Fruit fly (Drosophila melanogaster) whole organism, embryonic: ENCODE results near the gene Hmt4-20.

Experiments used
- Abd-B ChIP-seq: fragments of 200-800 bp; sonication (Bioruptor generic); optimal IDR thresholded peaks from 2 replicates; lab custom pipeline; 2018; ENCODE audit warnings: missing biosample characterization, mild to moderate bottlenecking, missing genetic modification characterization, moderate library complexity
- B-H1 ChIP-seq: fragments of 200-800 bp; sonication (Bioruptor generic); IDR thresholded peaks from 3 replicates; pipeline ENCODE4 v1.3.6; 2022; ENCODE audit warnings: missing biosample characterization, missing genetic modification characterization
- B-H2 ChIP-seq: fragments of 200-800 bp; sonication (Bioruptor generic); optimal IDR thresholded peaks from 2 replicates; lab custom pipeline; 2018; ENCODE audit warnings: missing biosample characterization, mild to moderate bottlenecking, missing genetic modification characterization
- Bteb2 ChIP-seq: fragments of 200-800 bp; sonication (Bioruptor generic); optimal IDR thresholded peaks from 2 replicates; lab custom pipeline; 2016; ENCODE audit warnings: missing biosample characterization, missing genetic modification characterization
- CG10321 ChIP-seq: fragments of 200-800 bp; sonication (Bioruptor generic); IDR thresholded peaks from 2 replicates; pipeline ENCODE4 v1.3.6; 2022; ENCODE audit warnings: missing biosample characterization, missing genetic modification characterization
- CG10979 ChIP-seq: fragments of 200-800 bp; sonication (Bioruptor generic); optimal IDR thresholded peaks from 2 replicates; lab custom pipeline; 2018; ENCODE audit warnings: missing biosample characterization, mild to moderate bottlenecking, missing genetic modification characterization, moderate library complexity
- CG11696 ChIP-seq: fragments of 200-800 bp; sonication (Bioruptor generic); IDR thresholded peaks from 2 replicates; pipeline ENCODE4 v1.3.6; 2022; ENCODE audit warnings: missing biosample characterization, missing genetic modification characterization
- CG14667 ChIP-seq: fragments of 200-800 bp; sonication (Bioruptor generic); IDR thresholded peaks from 2 replicates; pipeline ENCODE4 v1.3.6; 2022; ENCODE audit warnings: missing biosample characterization, missing genetic modification characterization
- CG14710 ChIP-seq: fragments of 200-800 bp; sonication (Bioruptor generic); optimal IDR thresholded peaks from 3 replicates; lab custom pipeline; 2019; ENCODE audit warnings: missing biosample characterization, mild to moderate bottlenecking, missing genetic modification characterization, moderate library complexity
- CG14860 ChIP-seq: fragments of 200-800 bp; sonication (Bioruptor generic); IDR thresholded peaks from 3 replicates; pipeline ENCODE4 v1.3.6; 2022; ENCODE audit warnings: missing biosample characterization, missing genetic modification characterization; ENCODE audit not compliant: partially characterized antibody
- CG17829 ChIP-seq: fragments of 200-800 bp; optimal IDR thresholded peaks from 2 replicates; lab custom pipeline; 2019; ENCODE audit warnings: missing biosample characterization, mild to moderate bottlenecking, missing genetic modification characterization, moderate library complexity
- CG2129 ChIP-seq: fragments of 200-800 bp; sonication (Bioruptor generic); IDR thresholded peaks from 2 replicates; pipeline ENCODE4 v1.3.6; 2022; ENCODE audit warnings: missing biosample characterization, missing genetic modification characterization; ENCODE audit not compliant: partially characterized antibody
- CG2202 ChIP-seq: fragments of 200-800 bp; sonication (Bioruptor generic); optimal IDR thresholded peaks from 2 replicates; lab custom pipeline; 2018; ENCODE audit warnings: missing biosample characterization, mild to moderate bottlenecking, missing genetic modification characterization
- CG3163 ChIP-seq: fragments of 200-800 bp; sonication (Bioruptor generic); optimal IDR thresholded peaks from 3 replicates; lab custom pipeline; 2016; ENCODE audit warnings: missing biosample characterization, missing genetic modification characterization
- CG32772 ChIP-seq: fragments of 200-800 bp; sonication (Bioruptor generic); IDR thresholded peaks from 2 replicates; pipeline ENCODE4 v1.3.6; 2022; ENCODE audit warnings: missing biosample characterization, missing genetic modification characterization
- CG33557 ChIP-seq: fragments of 200-800 bp; sonication (Bioruptor generic); optimal IDR thresholded peaks from 2 replicates; lab custom pipeline; 2019; ENCODE audit warnings: missing biosample characterization, mild to moderate bottlenecking, missing genetic modification characterization, moderate library complexity
- CG34376 ChIP-seq: fragments of 200-800 bp; sonication (Bioruptor generic); optimal IDR thresholded peaks from 2 replicates; lab custom pipeline; 2018; ENCODE audit warnings: missing biosample characterization, mild to moderate bottlenecking, missing genetic modification characterization
- CG4424 ChIP-seq: fragments of 200-800 bp; sonication (Bioruptor generic); optimal IDR thresholded peaks from 3 replicates; lab custom pipeline; 2016; ENCODE audit warnings: missing biosample characterization, missing genetic modification characterization
- CG7271 ChIP-seq: fragments of 200-800 bp; sonication (Bioruptor generic); optimal IDR thresholded peaks from 2 replicates; lab custom pipeline; 2018; ENCODE audit warnings: missing biosample characterization, mild to moderate bottlenecking, missing genetic modification characterization, moderate library complexity
- CG8765 ChIP-seq: fragments of 200-800 bp; sonication (Bioruptor generic); IDR thresholded peaks from 2 replicates; pipeline ENCODE4 v1.3.6; 2022; ENCODE audit warnings: missing biosample characterization, missing genetic modification characterization
- D19A ChIP-seq: fragments of 200-800 bp; optimal IDR thresholded peaks from 3 replicates; lab custom pipeline; 2019; ENCODE audit warnings: missing biosample characterization, mild to moderate bottlenecking, missing genetic modification characterization, moderate library complexity
- Dek ChIP-seq: fragments of 200-800 bp; sonication (Bioruptor generic); optimal IDR thresholded peaks from 3 replicates; lab custom pipeline; 2019; ENCODE audit warnings: missing biosample characterization, mild to moderate bottlenecking, missing genetic modification characterization, moderate library complexity
- Doc3 ChIP-seq: fragments of 200-800 bp; sonication (Bioruptor generic); IDR thresholded peaks from 3 replicates; pipeline ENCODE4 v1.3.6; 2022; ENCODE audit warnings: missing biosample characterization, missing genetic modification characterization; ENCODE audit not compliant: partially characterized antibody
- ERR ChIP-seq: fragments of 200-800 bp; sonication (Bioruptor generic); optimal IDR thresholded peaks from 2 replicates; lab custom pipeline; 2016; ENCODE audit warnings: missing biosample characterization, missing genetic modification characterization
- Fer3 ChIP-seq: fragments of 200-800 bp; sonication (Bioruptor generic); optimal IDR thresholded peaks from 2 replicates; lab custom pipeline; 2018; ENCODE audit warnings: missing biosample characterization, mild to moderate bottlenecking, missing genetic modification characterization, moderate library complexity
- Hand ChIP-seq: fragments of 200-800 bp; sonication (Bioruptor generic); optimal IDR thresholded peaks from 2 replicates; lab custom pipeline; 2017; ENCODE audit warnings: mild to moderate bottlenecking, missing biosample characterization, missing genetic modification reagents, missing genetic modification characterization
- Hey ChIP-seq: fragments of 200-800 bp; sonication (Bioruptor generic); optimal IDR thresholded peaks from 3 replicates; lab custom pipeline; 2018; ENCODE audit warnings: missing biosample characterization, mild to moderate bottlenecking, missing genetic modification characterization
- Hr3 ChIP-seq: fragments of 200-800 bp; sonication (Bioruptor generic); optimal IDR thresholded peaks from 3 replicates; lab custom pipeline; 2016; ENCODE audit warnings: missing biosample characterization, missing genetic modification characterization
- Meics ChIP-seq: fragments of 200-800 bp; sonication (Bioruptor generic); optimal IDR thresholded peaks from 2 replicates; lab custom pipeline; 2017; ENCODE audit warnings: missing biosample characterization, mild to moderate bottlenecking, missing genetic modification characterization
- Nf-YA ChIP-seq: fragments of 200-800 bp; sonication (Bioruptor generic); IDR thresholded peaks from 2 replicates; pipeline ENCODE4 v1.3.6; 2022; ENCODE audit warnings: missing biosample characterization, missing genetic modification characterization
- PHDP ChIP-seq: fragments of 200-800 bp; sonication (Bioruptor generic); optimal IDR thresholded peaks from 3 replicates; lab custom pipeline; 2018; ENCODE audit warnings: missing biosample characterization, mild to moderate bottlenecking, missing genetic modification characterization, moderate library complexity
- Six4 ChIP-seq: fragments of 200-800 bp; sonication (Bioruptor generic); optimal IDR thresholded peaks from 2 replicates; lab custom pipeline; 2016; ENCODE audit warnings: missing biosample characterization, missing genetic modification characterization
- Tbp ChIP-seq: fragments of >200 bp; optimal IDR thresholded peaks from 2 replicates; lab custom pipeline; 2018; ENCODE audit warnings: missing biosample characterization, missing genetic modification characterization
- Vsx1 ChIP-seq: fragments of 200-800 bp; sonication (Bioruptor generic); optimal IDR thresholded peaks from 2 replicates; lab custom pipeline; 2017; ENCODE audit warnings: missing biosample characterization, mild to moderate bottlenecking, missing genetic modification characterization, missing genetic modification reagents
- ac ChIP-seq: fragments of 200-800 bp; sonication (Bioruptor generic); optimal IDR thresholded peaks from 3 replicates; lab custom pipeline; 2017; ENCODE audit warnings: missing biosample characterization, mild to moderate bottlenecking, missing genetic modification characterization
- bsh ChIP-seq, 2 experiments: fragments of 200-800 bp; sonication (Bioruptor generic); optimal IDR thresholded peaks; 2 replicates each; lab custom pipeline; 2017 to 2018; ENCODE audit warnings: mild to moderate bottlenecking in 2 of 2, missing biosample characterization in 2 of 2, missing genetic modification characterization in 2 of 2, moderate library complexity in 1 of 2
- btn ChIP-seq: fragments of 200-800 bp; sonication (Bioruptor generic); optimal IDR thresholded peaks from 2 replicates; lab custom pipeline; 2016; ENCODE audit warnings: missing biosample characterization, missing genetic modification characterization
- ci ChIP-seq: fragments of 200-800 bp; sonication (Bioruptor generic); IDR thresholded peaks from 3 replicates; pipeline ENCODE4 v1.3.6; 2022; ENCODE audit warnings: missing biosample characterization, missing genetic modification characterization
- danr ChIP-seq: fragments of 200-800 bp; sonication (Bioruptor generic); IDR thresholded peaks from 2 replicates; pipeline ENCODE4 v1.3.6; 2022; ENCODE audit warnings: missing biosample characterization, missing genetic modification characterization
- esg ChIP-seq: fragments of 200-800 bp; sonication (Bioruptor generic); conservative IDR thresholded peaks from 2 replicates; pipeline ENCODE4 v1.3.6; 2022; ENCODE audit warnings: missing biosample characterization, missing genetic modification characterization
- ewg ChIP-seq: fragments of 200-800 bp; sonication (Bioruptor generic); optimal IDR thresholded peaks from 3 replicates; lab custom pipeline; 2017; ENCODE audit warnings: mild to moderate bottlenecking, missing biosample characterization, missing genetic modification reagents, missing genetic modification characterization
- fd3F ChIP-seq: fragments of 200-800 bp; sonication (Bioruptor generic); optimal IDR thresholded peaks from 2 replicates; lab custom pipeline; 2018; ENCODE audit warnings: missing biosample characterization, mild to moderate bottlenecking, missing genetic modification characterization, moderate library complexity
- hth ChIP-seq: fragments of >200 bp; optimal IDR thresholded peaks from 2 replicates; lab custom pipeline; 2017; ENCODE audit warnings: inconsistent platforms
- kay ChIP-seq: fragments of 200-800 bp; sonication (Bioruptor generic); optimal IDR thresholded peaks from 2 replicates; lab custom pipeline; 2016; ENCODE audit warnings: missing biosample characterization, missing genetic modification characterization
- nau ChIP-seq: fragments of 200-800 bp; sonication (Bioruptor generic); optimal IDR thresholded peaks from 3 replicates; lab custom pipeline; 2017; ENCODE audit warnings: missing biosample characterization, mild to moderate bottlenecking, missing genetic modification characterization, missing genetic modification reagents
- slp2 ChIP-seq: fragments of 200-800 bp; sonication (Bioruptor generic); optimal IDR thresholded peaks from 2 replicates; lab custom pipeline; 2016; ENCODE audit warnings: missing biosample characterization, missing genetic modification characterization
- sna ChIP-seq: fragments of 200-800 bp; sonication (Bioruptor generic); IDR thresholded peaks from 2 replicates; pipeline ENCODE4 v1.3.6; 2022; ENCODE audit warnings: missing biosample characterization, missing genetic modification characterization; ENCODE audit not compliant: partially characterized antibody
- sqz ChIP-seq: fragments of 200-800 bp; sonication (Bioruptor generic); optimal IDR thresholded peaks from 3 replicates; lab custom pipeline; 2018; ENCODE audit warnings: missing biosample characterization, mild to moderate bottlenecking, missing genetic modification characterization
- yki ChIP-seq: fragments of >200 bp; optimal IDR thresholded peaks from 3 replicates; lab custom pipeline; 2018
- z ChIP-seq: fragments of 200-800 bp; sonication (Bioruptor generic); IDR thresholded peaks from 3 replicates; pipeline ENCODE4 v1.3.6; 2022; ENCODE audit warnings: missing biosample characterization, missing genetic modification characterization
- zfh2 ChIP-seq: fragments of 200-800 bp; sonication (Bioruptor generic); optimal IDR thresholded peaks from 2 replicates; lab custom pipeline; 2016; ENCODE audit warnings: missing biosample characterization, missing genetic modification characterization

The Hmt4-20 gene

dm6 chrX:654949-655348, 884 bp downstream of the Hmt4-20 start (continued):
- TF ChIP-seq bsh (GFP tag; optimal IDR thresholded peaks at IDR 0.05; lab: Kevin White, UChicago) (peak; percentile 91 to 97), CG32772 (GFP tag; lab: Robert Waterston, UW) (peak; percentile 96), CG34376 (GFP tag; lab: Kevin White, UChicago) (peak; percentile 96), sqz (GFP tag; lab: Kevin White, UChicago) (peak; percentile 94), Tbp (no peak), Meics (GFP tag; lab: Kevin White, UChicago) (peak; percentile 96), Fer3 (tag; lab: Kevin White, UChicago) (peak; percentile 95), CG7271 (tag; lab: Kevin White, UChicago) (peak; percentile 66), slp2 (GFP tag; lab: Kevin White, UChicago) (peak; percentile 95), CG8765 (GFP tag; lab: Robert Waterston, UW) (peak; percentile 83), CG10979 (tag; lab: Kevin White, UChicago) (peak; percentile 92), Vsx1 (no peak), kay (GFP tag; lab: Kevin White, UChicago) (peak; percentile 75), sna (GFP tag; lab: Robert Waterston, UW) (no peak), btn (peak; percentile 88), CG17829 (tag; lab: Kevin White, UChicago) (peak; percentile 92), B-H2 (peak; percentile 94), CG14667 (peak; percentile 93), ac (GFP tag; lab: Kevin White, UChicago) (peak; percentile 77), Hr3 (GFP tag; lab: Kevin White, UChicago) (peak; percentile 88), Dek (tag; lab: Kevin White, UChicago) (peak; percentile 94), ci (GFP tag; lab: Robert Waterston, UW) (peak; percentile 99), Nf-YA (peak; percentile 92), Hey (tag; lab: Kevin White, UChicago) (peak; percentile 91), Six4 (GFP tag; lab: Kevin White, UChicago) (peak; percentile 89), ewg (GFP tag; lab: Kevin White, UChicago) (peak; percentile 96), fd3F (GFP tag; lab: Kevin White, UChicago) (peak; percentile 91), CG4424 (GFP tag; lab: Kevin White, UChicago) (peak; percentile 94), danr (GFP tag; lab: Robert Waterston, UW) (peak; percentile 94), ERR (peak; percentile 88), CG11696 (GFP tag; lab: Robert Waterston, UW) (peak; percentile 88), CG3163 (GFP tag; lab: Kevin White, UChicago) (peak; percentile 75), Doc3 (GFP tag; lab: Robert Waterston, UW) (no peak), z (GFP tag; lab: Robert Waterston, UW) (0 out of 3 replicates have a peak, but pooled peaks have one; percentile 53), CG33557 (GFP tag; lab: Kevin White, UChicago) (peak; percentile 92), D19A (tag; lab: Kevin White, UChicago) (peak; percentile 88), CG14860 (GFP tag; lab: Robert Waterston, UW) (no peak), PHDP (tag; lab: Kevin White, UChicago) (peak; percentile 96), CG2129 (GFP tag; lab: Robert Waterston, UW) (no peak), hth (lab: Kevin White, UChicago) (no peak), CG14710 (peak; percentile 93), Hand (GFP tag; lab: Kevin White, UChicago) (peak; percentile 88), esg (peak; percentile 92), zfh2 (peak; percentile 92), nau (GFP tag; lab: Kevin White, UChicago) (no peak), yki (lab: Kevin White, UChicago) (no peak), Abd-B (GFP tag; lab: Kevin White, UChicago) (peak; percentile 90), CG2202 (tag; lab: Kevin White, UChicago) (peak; percentile 85), Bteb2 (GFP tag; lab: Kevin White, UChicago) (peak; percentile 91), B-H1 (GFP tag; lab: Robert Waterston, UW) (peak; percentile 95), CG10321 (GFP tag; lab: Robert Waterston, UW) (peak; percentile 70)
